Fruit fly (Drosophila melanogaster): ENCODE data around the gene CG42870.

CG42870 gene

dm6 chr3R:21737264-21737663 lies at the start of gene CG42870:
CG42870 (minus strand) TSS chr3R:21737364.
- no peak for TF ChIP-seq gsb-n (tag; optimal IDR thresholded peaks at IDR 0.05)
- no peak for TF ChIP-seq B-H2 (GFP tag; optimal IDR thresholded peaks at IDR 0.05)
- no peak for TF ChIP-seq prd (optimal IDR thresholded peaks at IDR 0.05)
- TF ChIP-seq prd (GFP tag; IDR thresholded peaks at IDR 0.05): no peak
- TF ChIP-seq CG1024 (GFP tag; IDR thresholded peaks at IDR 0.05): no peak
- TF ChIP-seq Dip2 (GFP tag; IDR thresholded peaks at IDR 0.05): no peak
- no peak for TF ChIP-seq CG12942 (GFP tag; optimal IDR thresholded peaks at IDR 0.05)
- TF ChIP-seq jing (GFP tag; optimal IDR thresholded peaks at IDR 0.05): no peak
- TF ChIP-seq jigr1 (GFP tag; IDR thresholded peaks at IDR 0.05): no peak
- TF ChIP-seq cato (GFP tag; optimal IDR thresholded peaks at IDR 0.05; ENCODE audit: borderline replicate concordance): no peak

dm6 chr3R:21782295-21782922 lies 45.2 kb upstream of the CG42870 start, which contains the start of gene tsl:
tsl (minus strand) TSS chr3R:21782536.
- TF ChIP-seq CG11504 (tag; optimal IDR thresholded peaks at IDR 0.05) (peak; percentile 99), z (GFP tag; IDR thresholded peaks at IDR 0.05) (peak; percentile 37; the same call in 1 of the 3 replicates), NK7.1 (GFP tag; optimal IDR thresholded peaks at IDR 0.05) (no peak), zen2 (GFP tag; IDR thresholded peaks at IDR 0.05; ENCODE audit: partially characterized antibody) (0 out of 3 replicates have a peak, but pooled peaks have one; percentile 12), CG11696 (GFP tag; IDR thresholded peaks at IDR 0.05) (no peak), CG5180 (GFP tag; optimal IDR thresholded peaks at IDR 0.05) (peak; percentile 95), Adf1 (GFP tag; IDR thresholded peaks at IDR 0.05) (peak; percentile 9; the same call in 1 of the 2 replicates), CG2199 (GFP tag; IDR thresholded peaks at IDR 0.05) (peak; percentile 87), cg (GFP tag; optimal IDR thresholded peaks at IDR 0.05) (peak; percentile 16), Dfd (GFP tag; optimal IDR thresholded peaks at IDR 0.05) (no peak), CG13287 (GFP tag; IDR thresholded peaks at IDR 0.05; ENCODE audit: partially characterized antibody) (peak; percentile 11; the same call in 1 of the 2 replicates), Med (GFP tag) (peak; percentile 61), Blimp-1 (GFP tag; optimal IDR thresholded peaks at IDR 0.05) (peak; percentile 18), chm (GFP tag; IDR thresholded peaks at IDR 0.05) (peak; percentile 23; the same call in 1 of the 2 replicates), gsb-n (tag; optimal IDR thresholded peaks at IDR 0.05) (peak; percentile 5), Hr78 (GFP tag; optimal IDR thresholded peaks at IDR 0.05) (peak in 1 of 2 experiments; percentile 95), Jarid2 (GFP tag; optimal IDR thresholded peaks at IDR 0.05) (peak; percentile 74), chinmo (GFP tag; IDR thresholded peaks at IDR 0.05; ENCODE audit: partially characterized antibody) (peak; percentile 71; the same call in 1 of the 4 replicates), crol (GFP tag; IDR thresholded peaks at IDR 0.05) (peak; percentile 24; the same call in 1 of the 2 replicates), Deaf1 (tag; optimal IDR thresholded peaks at IDR 0.05) (peak; percentile 67), Bgb (GFP tag; IDR thresholded peaks at IDR 0.05; ENCODE audit: partially characterized antibody) (peak; percentile 15; the same call in 1 of the 2 replicates), CG9437 (GFP tag; optimal IDR thresholded peaks at IDR 0.05) (no peak), ac (GFP tag; optimal IDR thresholded peaks at IDR 0.05) (no peak), insv (GFP tag; optimal IDR thresholded peaks at IDR 0.05) (no peak), nom (GFP tag; optimal IDR thresholded peaks at IDR 0.05) (peak; percentile 34), C15 (GFP tag; IDR thresholded peaks at IDR 0.05) (no peak), CG6791 (GFP tag; IDR thresholded peaks at IDR 0.05; ENCODE audit: partially characterized antibody) (no peak), vvl (GFP tag; IDR thresholded peaks at IDR 0.05) (peak; percentile 41; the same call in 1 of the 2 replicates), tup (GFP tag; optimal IDR thresholded peaks at IDR 0.05) (no peak)
